Fruit fly (Drosophila melanogaster): ENCODE data around the gene Caf1-180.

The Caf1-180 gene

dm6 chrX:8601165-8601564, 4.9 kb downstream of the Caf1-180 start (continued):
- TF ChIP-seq hkb (optimal IDR thresholded peaks at IDR 0.05) (no peak), hkb (GFP tag; IDR thresholded peaks at IDR 0.05) (peak; percentile 63; the same call in 1 of the 2 replicates), CG8290 (GFP tag; optimal IDR thresholded peaks at IDR 0.05) (no peak), CG8290 (tag; optimal IDR thresholded peaks at IDR 0.05) (no peak), PHDP (tag; optimal IDR thresholded peaks at IDR 0.05) (no peak), dan (GFP tag; IDR thresholded peaks at IDR 0.05) (no peak), bigmax (GFP tag; optimal IDR thresholded peaks at IDR 0.05) (no peak), tup (GFP tag; optimal IDR thresholded peaks at IDR 0.05) (no peak), CG32767 (GFP tag; IDR thresholded peaks at IDR 0.05) (no peak), odd (GFP tag; optimal IDR thresholded peaks at IDR 0.05) (no peak), gcm (GFP tag; optimal IDR thresholded peaks at IDR 0.05) (no peak), CG3163 (GFP tag; optimal IDR thresholded peaks at IDR 0.05) (no peak), pb (GFP tag; optimal IDR thresholded peaks at IDR 0.05) (no peak), stc (GFP tag; IDR thresholded peaks at IDR 0.05) (no peak), CG7987 (GFP tag; optimal IDR thresholded peaks at IDR 0.05) (no peak), dm (GFP tag; optimal IDR thresholded peaks at IDR 0.05) (no peak), gsb-n (tag; optimal IDR thresholded peaks at IDR 0.05) (no peak), HLH4C (GFP tag; IDR thresholded peaks at IDR 0.05; ENCODE audit: partially characterized antibody) (no peak), C15 (GFP tag; IDR thresholded peaks at IDR 0.05) (no peak), E2f1 (GFP tag; IDR thresholded peaks at IDR 0.05) (0 out of 2 replicates have a peak, but pooled peaks have one; percentile 10), CG17328 (GFP tag; IDR thresholded peaks at IDR 0.05) (peak; percentile 64), CG12155 (GFP tag; optimal IDR thresholded peaks at IDR 0.05) (peak; percentile 24), CG3065 (GFP tag; optimal IDR thresholded peaks at IDR 0.05) (no peak), Hr3 (GFP tag; optimal IDR thresholded peaks at IDR 0.05) (no peak), CG2875 (GFP tag; optimal IDR thresholded peaks at IDR 0.05) (no peak), MBD-R2 (GFP tag; IDR thresholded peaks at IDR 0.05) (no peak), CG11247 (GFP tag; IDR thresholded peaks at IDR 0.05) (0 out of 2 replicates have a peak, but pooled peaks have one; percentile 28), z (GFP tag; IDR thresholded peaks at IDR 0.05) (no peak), ara (GFP tag; IDR thresholded peaks at IDR 0.05) (peak; percentile 34; the same call in 1 of the 2 replicates), Mes4 (GFP tag; optimal IDR thresholded peaks at IDR 0.05) (no peak), CG31365 (tag; optimal IDR thresholded peaks at IDR 0.05) (no peak), CG14710 (tag; optimal IDR thresholded peaks at IDR 0.05) (no peak), mam (GFP tag; optimal IDR thresholded peaks at IDR 0.05) (peak; percentile 10), p53 (GFP tag; optimal IDR thresholded peaks at IDR 0.05) (no peak), CG5180 (GFP tag; optimal IDR thresholded peaks at IDR 0.05) (no peak), lov (optimal IDR thresholded peaks at IDR 0.05) (no peak), lov (GFP tag; IDR thresholded peaks at IDR 0.05) (0 out of 3 replicates have a peak, but pooled peaks have one; percentile 47), Atf6 (GFP tag; IDR thresholded peaks at IDR 0.05) (no peak), CG15601 (tag; optimal IDR thresholded peaks at IDR 0.05) (no peak), CG7556 (GFP tag; optimal IDR thresholded peaks at IDR 0.05) (no peak), seq (GFP tag; IDR thresholded peaks at IDR 0.05) (peak; percentile 27; the same call in 1 of the 2 replicates), NC2α (GFP tag; optimal IDR thresholded peaks at IDR 0.05) (no peak), CG6175 (GFP tag; IDR thresholded peaks at IDR 0.05) (no peak; the same call in 2 of the 3 replicates), Myb (GFP tag; optimal IDR thresholded peaks at IDR 0.05) (no peak), CG4820 (GFP tag; optimal IDR thresholded peaks at IDR 0.05) (peak; percentile 8), Nf-YC (tag; optimal IDR thresholded peaks at IDR 0.05) (no peak), chinmo (GFP tag; IDR thresholded peaks at IDR 0.05; ENCODE audit: partially characterized antibody) (no peak), CG4328 (GFP tag; optimal IDR thresholded peaks at IDR 0.05) (no peak), Abd-B (GFP tag; optimal IDR thresholded peaks at IDR 0.05) (no peak), dati (GFP tag; IDR thresholded peaks at IDR 0.05) (no peak), CG10543 (GFP tag; optimal IDR thresholded peaks at IDR 0.05) (no peak), Tbp (GFP tag; optimal IDR thresholded peaks at IDR 0.05) (no peak), CG11696 (GFP tag; IDR thresholded peaks at IDR 0.05) (no peak)
